Comparison of ENCODE assay signal across 4 fruit fly cellular contexts in the genomic region with DNA sequence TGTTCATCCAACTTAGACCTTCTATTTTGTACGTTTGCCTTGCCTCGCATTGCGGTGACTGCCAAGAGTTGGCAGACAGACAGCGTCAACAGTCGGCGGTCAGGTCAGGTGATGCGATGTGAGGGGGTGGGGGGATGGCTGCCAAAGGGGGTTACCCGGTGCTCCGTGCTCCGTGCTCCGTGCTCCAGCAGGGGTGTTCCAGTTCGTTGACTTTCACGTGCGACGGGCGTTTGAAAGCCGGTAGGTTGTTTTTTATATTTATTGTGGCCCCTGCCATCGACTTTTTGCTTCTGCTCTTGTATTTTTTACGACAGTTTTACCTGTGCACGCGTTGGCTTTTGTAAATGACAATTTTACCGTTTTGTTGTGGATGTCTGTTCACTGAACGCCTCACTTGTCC.
A peak's percentile ranks its signal among the peaks of the same experiment; 100 is the strongest.
TF ChIP-seq lines count a peak whose summit lies in the region.

No protein-coding gene starts in this region.

- TF ChIP-seq CTCF in whole organism, embryonic (GFP tag; optimal IDR thresholded peaks at IDR 0.05; lab: Kevin White, UChicago) = no peak

TF ChIP-seq in whole organism, embryonic, 481 proteins besides CTCF, POLR2A, EP300 and RAD21 (continues in another document):
- no peak for TF ChIP-seq CG4282 (GFP tag; optimal IDR thresholded peaks at IDR 0.05; lab: Kevin White, UChicago)
- TF ChIP-seq CG1647 (GFP tag; optimal IDR thresholded peaks at IDR 0.05; lab: Kevin White, UChicago) = no peak
- no peak for TF ChIP-seq en (GFP tag; optimal IDR thresholded peaks at IDR 0.05; lab: Kevin White, UChicago)
- TF ChIP-seq Fer2 (tag; optimal IDR thresholded peaks at IDR 0.05; lab: Kevin White, UChicago) = no peak
- TF ChIP-seq chif (GFP tag; optimal IDR thresholded peaks at IDR 0.05; lab: Kevin White, UChicago) = no peak
- no peak for TF ChIP-seq Kr (GFP tag; optimal IDR thresholded peaks at IDR 0.05; lab: Kevin White, UChicago)
- no peak for TF ChIP-seq lilli (GFP tag; optimal IDR thresholded peaks at IDR 0.05; lab: Kevin White, UChicago)
- peak; percentile 12 for TF ChIP-seq pros (GFP tag; optimal IDR thresholded peaks at IDR 0.05; lab: Kevin White, UChicago)
- no peak for TF ChIP-seq CG14014 (GFP tag; IDR thresholded peaks at IDR 0.05; lab: Robert Waterston, UW)
- TF ChIP-seq Med (GFP tag; lab: Kevin White, UChicago) = peak; percentile 44
- TF ChIP-seq dan (GFP tag; IDR thresholded peaks at IDR 0.05; lab: Robert Waterston, UW) = no peak
- no peak for TF ChIP-seq CG4360 (GFP tag; IDR thresholded peaks at IDR 0.05; lab: Robert Waterston, UW)
- TF ChIP-seq chinmo (GFP tag; IDR thresholded peaks at IDR 0.05; lab: Robert Waterston, UW; ENCODE audit: partially characterized antibody) = 0 out of 4 replicates have a peak, but pooled peaks have one; percentile 28
- peak; percentile 27 for TF ChIP-seq abd-A (tag; optimal IDR thresholded peaks at IDR 0.05; lab: Kevin White, UChicago)
- TF ChIP-seq CG6175 (GFP tag; IDR thresholded peaks at IDR 0.05; lab: Robert Waterston, UW) = no peak
- no peak for TF ChIP-seq CG8388 (GFP tag; optimal IDR thresholded peaks at IDR 0.05; lab: Kevin White, UChicago)
- TF ChIP-seq fd96Cb (tag; optimal IDR thresholded peaks at IDR 0.05; lab: Kevin White, UChicago) = no peak
- no peak for TF ChIP-seq zfh2 (GFP tag; optimal IDR thresholded peaks at IDR 0.05; lab: Kevin White, UChicago)
- TF ChIP-seq dysf (GFP tag; IDR thresholded peaks at IDR 0.05; lab: Robert Waterston, UW) = no peak
- no peak for TF ChIP-seq bcd (GFP tag; optimal IDR thresholded peaks at IDR 0.05; lab: Kevin White, UChicago)
- no peak for TF ChIP-seq nom (GFP tag; optimal IDR thresholded peaks at IDR 0.05; lab: Kevin White, UChicago)
- no peak for TF ChIP-seq gem (tag; optimal IDR thresholded peaks at IDR 0.05; lab: Kevin White, UChicago)
- TF ChIP-seq sqz (GFP tag; optimal IDR thresholded peaks at IDR 0.05; lab: Kevin White, UChicago) = peak; percentile 1

TF ChIP-seq in whole organism, prepupa, 60 proteins besides CTCF, POLR2A, EP300 and RAD21:
- no peak for TF ChIP-seq CG6792 (GFP tag; optimal IDR thresholded peaks at IDR 0.05; lab: Kevin White, UChicago)
- no peak for TF ChIP-seq topi (GFP tag; optimal IDR thresholded peaks at IDR 0.05; lab: Kevin White, UChicago)
- TF ChIP-seq CG3032 (tag; optimal IDR thresholded peaks at IDR 0.05; lab: Kevin White, UChicago) = no peak
- no peak for TF ChIP-seq CG15336 (GFP tag; IDR thresholded peaks at IDR 0.05; lab: Robert Waterston, UW)
- 0 out of 3 replicates have a peak, but pooled peaks have one; percentile 7 for TF ChIP-seq CG6163 (GFP tag; IDR thresholded peaks at IDR 0.05; lab: Robert Waterston, UW)
- 0 out of 3 replicates have a peak, but pooled peaks have one; percentile 7 for TF ChIP-seq eg (GFP tag; IDR thresholded peaks at IDR 0.05; lab: Robert Waterston, UW)
- TF ChIP-seq ss (GFP tag; optimal IDR thresholded peaks at IDR 0.05; lab: Kevin White, UChicago) = no peak
- TF ChIP-seq vri (GFP tag; optimal IDR thresholded peaks at IDR 0.05; lab: Kevin White, UChicago) = no peak
- TF ChIP-seq Sox14 (GFP tag; optimal IDR thresholded peaks at IDR 0.05; lab: Kevin White, UChicago) = no peak
- TF ChIP-seq CG31627 (GFP tag; optimal IDR thresholded peaks at IDR 0.05; lab: Kevin White, UChicago) = no peak
TF ChIP-seq in whole organism, prepupa: peak in this region for 2.

TF ChIP-seq in whole organism, pupa, 21 proteins besides CTCF, POLR2A, EP300 and RAD21:
- TF ChIP-seq EcR (GFP tag; optimal IDR thresholded peaks at IDR 0.05; lab: Kevin White, UChicago) (peak; percentile 45), CG8301 (tag; optimal IDR thresholded peaks at IDR 0.05; lab: Kevin White, UChicago) (no peak), CG8159 (tag; optimal IDR thresholded peaks at IDR 0.05; lab: Kevin White, UChicago) (no peak), Ets98B (GFP tag; IDR thresholded peaks at IDR 0.05; lab: Robert Waterston, UW) (0 out of 2 replicates have a peak, but pooled peaks have one; percentile 26), CG4496 (GFP tag; IDR thresholded peaks at IDR 0.05; lab: Robert Waterston, UW) (peak; percentile 70; the same call in 2 of the 3 replicates), CG14655 (GFP tag; optimal IDR thresholded peaks at IDR 0.05; lab: Kevin White, UChicago) (no peak), CG9948 (tag; optimal IDR thresholded peaks at IDR 0.05; lab: Kevin White, UChicago) (no peak), fd96Ca (GFP tag; IDR thresholded peaks at IDR 0.05; lab: Robert Waterston, UW) (0 out of 3 replicates have a peak, but pooled peaks have one; percentile 31), CG32121 (GFP tag; IDR thresholded peaks at IDR 0.05; lab: Robert Waterston, UW) (no peak), gl (tag; optimal IDR thresholded peaks at IDR 0.05; lab: Kevin White, UChicago) (no peak), D1 (tag; optimal IDR thresholded peaks at IDR 0.05; lab: Kevin White, UChicago) (no peak), Snoo (tag; optimal IDR thresholded peaks at IDR 0.05; lab: Kevin White, UChicago) (no peak), Pif1A (GFP tag; optimal IDR thresholded peaks at IDR 0.05; lab: Kevin White, UChicago) (no peak), CG12605 (GFP tag; IDR thresholded peaks at IDR 0.05; lab: Robert Waterston, UW) (no peak), CG13204 (GFP tag; optimal IDR thresholded peaks at IDR 0.05; lab: Kevin White, UChicago) (peak; percentile 35), rn (GFP tag; IDR thresholded peaks at IDR 0.05; lab: Robert Waterston, UW) (no peak)

TF ChIP-seq in whole organism, wandering third instar larva, 38 proteins besides CTCF, POLR2A, EP300 and RAD21:
- TF ChIP-seq Rel (GFP tag; optimal IDR thresholded peaks at IDR 0.05; lab: Kevin White, UChicago) (no peak), Rel (tag; optimal IDR thresholded peaks at IDR 0.05; lab: Kevin White, UChicago) (peak; percentile 49), jim (GFP tag; optimal IDR thresholded peaks at IDR 0.05; lab: Kevin White, UChicago) (no peak)
